Fruit fly (Drosophila melanogaster) whole organism, prepupa: ENCODE measurements around the gene Son.

Experiments
- Blimp-1 ChIP-seq: fragments of 200-800 bp; sonication (Bioruptor generic); optimal IDR thresholded peaks from 3 replicates; lab custom pipeline; 2017; ENCODE audit warnings: missing biosample characterization, missing genetic modification characterization, mild to moderate bottlenecking, moderate library complexity, missing genetic modification reagents
- CG10631 ChIP-seq: fragments of 200-800 bp; sonication (Bioruptor generic); optimal IDR thresholded peaks from 2 replicates; lab custom pipeline; 2016; ENCODE audit warnings: missing biosample characterization, missing genetic modification characterization
- CG10669 ChIP-seq: fragments of 200-800 bp; sonication (Bioruptor generic); optimal IDR thresholded peaks from 3 replicates; lab custom pipeline; 2018; ENCODE audit warnings: missing biosample characterization, mild to moderate bottlenecking, missing genetic modification characterization, moderate library complexity
- CG11294 ChIP-seq: fragments of 200-800 bp; sonication (Bioruptor generic); IDR thresholded peaks from 2 replicates; pipeline ENCODE4 v1.3.6; 2022; ENCODE audit warnings: missing biosample characterization, missing genetic modification characterization
- CG11762 ChIP-seq: fragments of 200-800 bp; sonication (Bioruptor generic); optimal IDR thresholded peaks from 3 replicates; lab custom pipeline; 2016; ENCODE audit warnings: missing biosample characterization, missing genetic modification characterization; ENCODE audit not compliant: insufficient read depth
- CG11902 ChIP-seq: fragments of 200-800 bp; sonication (Bioruptor generic); optimal IDR thresholded peaks from 3 replicates; lab custom pipeline; 2016; ENCODE audit warnings: missing biosample characterization, missing genetic modification characterization
- CG34406 ChIP-seq: fragments of 200-800 bp; sonication (Bioruptor generic); optimal IDR thresholded peaks from 3 replicates; lab custom pipeline; 2016; ENCODE audit warnings: missing biosample characterization, missing genetic modification characterization
- CG4318 ChIP-seq: fragments of 200-800 bp; sonication (Bioruptor generic); optimal IDR thresholded peaks from 3 replicates; lab custom pipeline; 2017; ENCODE audit warnings: missing biosample characterization, mild to moderate bottlenecking, missing genetic modification characterization
- CG6163 ChIP-seq: fragments of 200-800 bp; sonication (Bioruptor generic); IDR thresholded peaks from 3 replicates; pipeline ENCODE4 v1.3.6; 2022; ENCODE audit warnings: missing biosample characterization, missing genetic modification characterization
- CG6276 ChIP-seq: fragments of 200-800 bp; sonication (Bioruptor generic); optimal IDR thresholded peaks from 2 replicates; lab custom pipeline; 2017; ENCODE audit warnings: missing biosample characterization, mild to moderate bottlenecking, missing genetic modification characterization
- CG6792 ChIP-seq: fragments of 200-800 bp; sonication (Bioruptor generic); optimal IDR thresholded peaks from 3 replicates; lab custom pipeline; 2016; ENCODE audit warnings: missing biosample characterization, missing genetic modification characterization
- CG6808 ChIP-seq: fragments of 200-800 bp; sonication (Bioruptor generic); optimal IDR thresholded peaks from 3 replicates; lab custom pipeline; 2017; ENCODE audit warnings: missing biosample characterization, missing genetic modification characterization, mild to moderate bottlenecking, moderate library complexity, missing genetic modification reagents
- CG7368 ChIP-seq: fragments of 200-800 bp; sonication (Bioruptor generic); optimal IDR thresholded peaks from 3 replicates; lab custom pipeline; 2016; ENCODE audit warnings: missing biosample characterization, missing genetic modification characterization
- CG8119 ChIP-seq: fragments of 200-800 bp; sonication (Bioruptor generic); IDR thresholded peaks from 3 replicates; pipeline ENCODE4 v1.3.6; 2022; ENCODE audit warnings: missing biosample characterization, missing genetic modification characterization
- CG8319 ChIP-seq: fragments of 200-800 bp; sonication (Bioruptor generic); optimal IDR thresholded peaks from 3 replicates; lab custom pipeline; 2016; ENCODE audit warnings: missing biosample characterization, missing genetic modification characterization
- CG8632 ChIP-seq: fragments of 200-800 bp; sonication (Bioruptor generic); optimal IDR thresholded peaks from 3 replicates; lab custom pipeline; 2016; ENCODE audit warnings: missing biosample characterization, missing genetic modification characterization
- CG9139 ChIP-seq: fragments of 200-800 bp; sonication (Bioruptor generic); optimal IDR thresholded peaks from 3 replicates; lab custom pipeline; 2017; ENCODE audit warnings: missing biosample characterization, mild to moderate bottlenecking, missing genetic modification characterization
- Eip75B ChIP-seq: fragments of 200-800 bp; sonication (Bioruptor generic); optimal IDR thresholded peaks from 3 replicates; lab custom pipeline; 2016; ENCODE audit warnings: missing biosample characterization, missing genetic modification characterization
- Eip78C ChIP-seq: fragments of 200-800 bp; sonication (Bioruptor generic); peaks from one replicate; lab custom pipeline; 2016; ENCODE audit warnings: missing biosample characterization, missing genetic modification characterization
- Ets21C ChIP-seq: fragments of 200-800 bp; sonication (Bioruptor generic); optimal IDR thresholded peaks from 3 replicates; lab custom pipeline; 2016; ENCODE audit warnings: missing biosample characterization, missing genetic modification characterization
- Ets96B ChIP-seq: fragments of 200-800 bp; optimal IDR thresholded peaks from 2 replicates; lab custom pipeline; 2019; ENCODE audit warnings: missing biosample characterization, mild to moderate bottlenecking, missing genetic modification characterization, moderate library complexity
- Hr39 ChIP-seq: fragments of 200-800 bp; sonication (Bioruptor generic); optimal IDR thresholded peaks from 2 replicates; lab custom pipeline; 2016; ENCODE audit warnings: missing biosample characterization, missing genetic modification characterization
- Met ChIP-seq: fragments of 200-800 bp; sonication (Bioruptor generic); optimal IDR thresholded peaks from 3 replicates; lab custom pipeline; 2016; ENCODE audit warnings: missing biosample characterization, missing genetic modification characterization
- Smox ChIP-seq: fragments of 200-800 bp; sonication (Bioruptor generic); optimal IDR thresholded peaks from 3 replicates; lab custom pipeline; 2016; ENCODE audit warnings: missing biosample characterization, missing genetic modification characterization
- Sox14 ChIP-seq: fragments of 200-800 bp; sonication (Bioruptor generic); optimal IDR thresholded peaks from 3 replicates; lab custom pipeline; 2016; ENCODE audit warnings: missing biosample characterization, missing genetic modification characterization
- Sox15 ChIP-seq: fragments of 200-800 bp; sonication (Bioruptor generic); optimal IDR thresholded peaks from 3 replicates; lab custom pipeline; 2016; ENCODE audit warnings: missing biosample characterization, missing genetic modification characterization
- achi ChIP-seq: fragments of 200-800 bp; sonication (Bioruptor generic); optimal IDR thresholded peaks from 3 replicates; lab custom pipeline; 2016; ENCODE audit warnings: missing biosample characterization, missing genetic modification characterization
- acj6 ChIP-seq: fragments of 200-800 bp; sonication (Bioruptor generic); optimal IDR thresholded peaks from 3 replicates; lab custom pipeline; 2016; ENCODE audit warnings: missing biosample characterization, missing genetic modification characterization
- cyc ChIP-seq: fragments of 200-800 bp; sonication (Bioruptor generic); optimal IDR thresholded peaks from 3 replicates; lab custom pipeline; 2016; ENCODE audit warnings: missing biosample characterization, missing genetic modification characterization
- dac ChIP-seq: fragments of 200-800 bp; sonication (Bioruptor generic); optimal IDR thresholded peaks from 2 replicates; lab custom pipeline; 2017; ENCODE audit warnings: missing biosample characterization, mild to moderate bottlenecking, missing genetic modification characterization
- eg ChIP-seq: fragments of 200-800 bp; sonication (Bioruptor generic); IDR thresholded peaks from 3 replicates; pipeline ENCODE4 v1.3.6; 2022; ENCODE audit warnings: missing biosample characterization, missing genetic modification characterization
- esn ChIP-seq: fragments of 200-800 bp; sonication (Bioruptor generic); optimal IDR thresholded peaks from 2 replicates; lab custom pipeline; 2016; ENCODE audit warnings: missing biosample characterization, mild to moderate bottlenecking, missing genetic modification characterization, moderate library complexity
- fd59A ChIP-seq: fragments of 200-800 bp; sonication (Bioruptor generic); optimal IDR thresholded peaks from 2 replicates; lab custom pipeline; 2017; ENCODE audit warnings: missing biosample characterization, mild to moderate bottlenecking, missing genetic modification characterization, missing genetic modification reagents
- fd85E ChIP-seq: fragments of 200-800 bp; sonication (Bioruptor generic); optimal IDR thresholded peaks from 3 replicates; lab custom pipeline; 2016; ENCODE audit warnings: missing biosample characterization, missing genetic modification characterization
- fkh ChIP-seq: fragments of 200-800 bp; sonication (Bioruptor generic); optimal IDR thresholded peaks from 3 replicates; lab custom pipeline; 2017; ENCODE audit warnings: missing biosample characterization, mild to moderate bottlenecking, missing genetic modification characterization, moderate library complexity
- lz ChIP-seq: fragments of 200-800 bp; sonication (Bioruptor generic); optimal IDR thresholded peaks from 3 replicates; lab custom pipeline; 2016; ENCODE audit warnings: missing biosample characterization, missing genetic modification characterization
- net ChIP-seq: fragments of 200-800 bp; sonication (Bioruptor generic); optimal IDR thresholded peaks from 3 replicates; lab custom pipeline; 2016; ENCODE audit warnings: missing biosample characterization, missing genetic modification characterization
- ss ChIP-seq, 2 experiments: fragments of 200-800 bp; sonication (Bioruptor generic); optimal IDR thresholded peaks; 2 replicates in 1 of 2; 3 replicates in 1 of 2; lab custom pipeline; 2017 to 2018; ENCODE audit warnings: mild to moderate bottlenecking in 2 of 2, missing biosample characterization in 2 of 2, missing genetic modification characterization in 2 of 2, moderate library complexity in 1 of 2
- svp ChIP-seq: fragments of 200-800 bp; sonication (Bioruptor generic); peaks from one replicate; lab custom pipeline; 2016; ENCODE audit warnings: missing biosample characterization, missing genetic modification characterization
- topi ChIP-seq: fragments of 200-800 bp; sonication (Bioruptor generic); optimal IDR thresholded peaks from 3 replicates; lab custom pipeline; 2016; ENCODE audit warnings: missing biosample characterization, missing genetic modification characterization
- vri ChIP-seq: fragments of 200-800 bp; sonication (Bioruptor generic); optimal IDR thresholded peaks from 3 replicates; lab custom pipeline; 2016; ENCODE audit warnings: missing biosample characterization, mild to moderate bottlenecking, missing genetic modification characterization

The Son gene

dm6 chr3R:9551013-9551658 lies 26.7 kb upstream of the Son start (continued):
- TF ChIP-seq CG9139 (GFP tag; lab: Kevin White, UChicago), result peak; percentile 70
- TF ChIP-seq cyc (GFP tag; lab: Kevin White, UChicago), result no peak
- peak; percentile 44 for TF ChIP-seq achi (GFP tag; lab: Kevin White, UChicago)
- TF ChIP-seq CG8119 (GFP tag; lab: Robert Waterston, UW), result no peak
- TF ChIP-seq CG11762, result peak; percentile 18
- peak; percentile 42 for TF ChIP-seq CG6276
- no peak for TF ChIP-seq CG11902 (GFP tag; lab: Kevin White, UChicago)
- no peak for TF ChIP-seq Ets21C (GFP tag; lab: Kevin White, UChicago)
- TF ChIP-seq CG10631 (GFP tag; lab: Kevin White, UChicago), result no peak
- TF ChIP-seq, all 60 proteins: peak for 34

DNA sequence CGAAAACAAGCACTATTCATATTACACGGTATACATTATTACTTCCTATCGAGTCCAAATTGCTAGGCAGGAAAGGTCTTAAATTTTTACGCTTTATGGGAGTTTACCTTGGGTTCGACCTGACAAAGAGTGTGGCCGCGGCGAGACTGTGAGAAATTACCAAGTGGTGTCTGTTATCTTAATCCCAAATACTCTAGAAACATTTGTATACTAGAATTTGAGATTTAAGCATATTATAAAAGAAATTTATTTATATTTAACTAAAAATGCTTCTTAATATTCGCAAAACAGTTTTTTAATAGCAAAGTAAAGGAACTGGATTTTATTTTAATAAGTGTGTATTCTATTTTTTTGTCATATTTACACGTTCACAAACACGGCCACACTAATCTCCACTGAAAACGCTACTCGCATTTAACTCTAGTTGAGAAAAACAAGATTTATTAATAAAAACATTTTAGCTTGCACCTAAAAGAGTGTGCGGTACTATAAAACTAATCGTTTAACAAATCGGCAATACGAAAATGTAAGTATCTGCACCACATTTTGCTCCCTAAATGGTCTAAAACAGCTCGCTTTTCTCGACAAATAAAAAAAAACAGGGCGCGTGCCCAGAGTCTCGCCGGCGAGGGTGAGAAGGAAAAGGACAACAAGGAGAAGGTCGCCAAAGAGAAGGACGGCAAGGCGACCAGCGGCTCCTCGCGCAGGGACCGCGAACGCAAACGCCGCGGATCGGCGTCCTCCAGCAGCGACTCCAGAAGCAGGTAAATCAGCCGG lies 26.0 kb upstream of the Son start, which contains the start of the genes mura and RnpS1:
mura (minus strand) TSS at position 148 of the 777 bp plus-strand sequence.
RnpS1 (plus strand) TSS at position 376 of the 777 bp plus-strand sequence.
- TF ChIP-seq svp (GFP tag; lab: Kevin White, UChicago) (no peak), CG8119 (GFP tag; lab: Robert Waterston, UW) (no peak), vri (GFP tag; lab: Kevin White, UChicago) (peak; percentile 42), Eip75B (GFP tag; lab: Kevin White, UChicago) (no peak), CG34406 (no peak), CG8632 (GFP tag; lab: Kevin White, UChicago) (no peak), fd59A (GFP tag; lab: Kevin White, UChicago) (no peak), CG10631 (GFP tag; lab: Kevin White, UChicago) (no peak), CG8319 (no peak), fkh (GFP tag; lab: Kevin White, UChicago) (peak; percentile 67), CG6792 (GFP tag; lab: Kevin White, UChicago) (no peak), fd85E (GFP tag; lab: Kevin White, UChicago) (no peak), net (no peak), CG6163 (GFP tag; lab: Robert Waterston, UW) (no peak), Sox14 (GFP tag; lab: Kevin White, UChicago) (peak; percentile 6), dac (GFP tag; lab: Kevin White, UChicago) (no peak), CG6276 (no peak)

DNA sequence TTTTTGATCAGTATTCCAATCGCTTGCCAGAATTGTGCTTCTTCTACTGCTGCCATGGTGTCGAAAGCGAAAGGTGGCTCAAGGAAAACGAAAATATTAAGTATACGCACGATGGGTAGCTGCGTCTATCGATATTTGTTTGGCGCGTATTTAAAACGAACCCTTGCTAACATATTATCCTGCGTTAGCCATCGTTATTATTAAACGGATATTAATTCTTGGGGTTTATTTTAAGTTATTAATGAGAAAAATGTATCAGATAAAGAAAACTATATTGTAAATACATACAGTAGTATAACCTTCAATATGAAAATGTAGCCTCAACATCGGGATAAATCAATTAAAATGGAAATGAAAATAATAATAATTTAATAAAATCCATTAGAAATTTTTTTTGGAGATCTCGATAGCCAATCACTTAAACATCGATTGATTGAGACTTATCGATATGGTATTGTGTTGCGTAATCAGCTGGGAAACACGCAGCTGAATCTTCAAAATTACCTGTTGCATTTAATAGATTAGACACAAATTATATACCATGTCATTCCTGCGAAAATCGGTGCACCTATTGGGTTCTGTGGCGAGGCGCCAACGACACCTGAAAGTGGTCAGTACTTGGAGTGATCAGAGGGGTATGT lies 22.4 kb upstream of the Son start, which contains the start of the genes CG9386 and BckdhA:
CG9386 (minus strand) TSS at position 75 of the 641 bp plus-strand sequence.
BckdhA (plus strand) TSS at position 452 of the 641 bp plus-strand sequence.
- TF ChIP-seq acj6 (peak; percentile 39), ss (GFP tag; optimal IDR thresholded peaks at IDR 0.05; lab: Kevin White, UChicago) (no peak), Eip78C (peak; percentile 84), CG11762 (no peak), lz (GFP tag; lab: Kevin White, UChicago) (peak; percentile 46), dac (GFP tag; lab: Kevin White, UChicago) (no peak), CG11294 (GFP tag; lab: Robert Waterston, UW) (no peak), CG8319 (no peak), vri (GFP tag; lab: Kevin White, UChicago) (peak; percentile 97), Ets96B (tag; lab: Kevin White, UChicago) (no peak), eg (peak; percentile 22; the same call in 1 of the 3 replicates), net (no peak), achi (GFP tag; lab: Kevin White, UChicago) (peak; percentile 40), CG6163 (GFP tag; lab: Robert Waterston, UW) (no peak), Met (GFP tag; lab: Kevin White, UChicago) (no peak), Blimp-1 (GFP tag; lab: Kevin White, UChicago) (no peak), esn (GFP tag; lab: Kevin White, UChicago) (peak; percentile 67), CG34406 (no peak), Smox (no peak), topi (peak; percentile 38), CG6276 (no peak), Ets21C (GFP tag; lab: Kevin White, UChicago) (peak; percentile 30), CG4318 (GFP tag; lab: Kevin White, UChicago) (no peak), CG7368 (GFP tag; lab: Kevin White, UChicago) (no peak), CG8632 (GFP tag; lab: Kevin White, UChicago) (no peak), CG6808 (GFP tag; lab: Kevin White, UChicago) (no peak), Hr39 (GFP tag; lab: Kevin White, UChicago) (peak; percentile 44), CG10669 (no peak), Eip75B (GFP tag; lab: Kevin White, UChicago) (no peak), fd59A (GFP tag; lab: Kevin White, UChicago) (no peak), CG9139 (GFP tag; lab: Kevin White, UChicago) (no peak), CG6792 (GFP tag; lab: Kevin White, UChicago) (peak; percentile 36), Sox15 (GFP tag; lab: Kevin White, UChicago) (no peak), cyc (GFP tag; lab: Kevin White, UChicago) (peak; percentile 38)
